Worm (Caenorhabditis elegans): ENCODE results near the gene F41C6.6.

Gene F41C6.6

DNA sequence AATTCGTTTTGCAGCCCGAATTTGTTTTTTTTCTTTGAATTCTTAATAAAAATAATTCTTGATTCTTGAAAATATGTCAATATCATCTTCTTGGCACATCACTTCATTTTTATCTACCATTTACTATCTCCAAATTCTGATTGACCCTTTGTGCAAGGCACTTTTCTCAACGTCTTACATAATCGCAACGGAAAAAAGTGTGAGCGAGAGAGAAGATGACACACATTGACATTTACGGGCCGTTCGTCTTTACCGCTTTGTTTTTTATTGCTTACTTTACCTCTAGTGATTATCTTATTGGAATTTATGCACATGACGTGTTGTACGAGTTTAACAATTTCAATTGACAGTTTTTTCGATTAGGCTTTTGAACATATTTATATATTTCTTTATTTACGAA, 33.1 kb downstream of the F41C6.6 start:
- TF ChIP-seq Y55F3AM.14 (GFP tag; optimal IDR thresholded peaks at IDR 0.05) (no peak), ztf-11 (tag; optimal IDR thresholded peaks at IDR 0.05) (no peak), peb-1 (tag; optimal IDR thresholded peaks at IDR 0.05) (no peak), ztf-4 (tag; optimal IDR thresholded peaks at IDR 0.05) (no peak), gmeb-1 (tag; optimal IDR thresholded peaks at IDR 0.05) (no peak), lin-39 (tag; optimal IDR thresholded peaks at IDR 0.05) (no peak), alr-1 (tag; optimal IDR thresholded peaks at IDR 0.05) (no peak), R02D3.7 (tag; optimal IDR thresholded peaks at IDR 0.05) (no peak), nhr-11 (tag; optimal IDR thresholded peaks at IDR 0.05) (no peak), nhr-237 (tag; optimal IDR thresholded peaks at IDR 0.05) (no peak), egl-27 (tag; optimal IDR thresholded peaks at IDR 0.05) (no peak), dmd-4 (tag; optimal IDR thresholded peaks at IDR 0.05) (no peak), blmp-1 (tag; optimal IDR thresholded peaks at IDR 0.05; ENCODE audit: insufficient read depth) (no peak)

DNA sequence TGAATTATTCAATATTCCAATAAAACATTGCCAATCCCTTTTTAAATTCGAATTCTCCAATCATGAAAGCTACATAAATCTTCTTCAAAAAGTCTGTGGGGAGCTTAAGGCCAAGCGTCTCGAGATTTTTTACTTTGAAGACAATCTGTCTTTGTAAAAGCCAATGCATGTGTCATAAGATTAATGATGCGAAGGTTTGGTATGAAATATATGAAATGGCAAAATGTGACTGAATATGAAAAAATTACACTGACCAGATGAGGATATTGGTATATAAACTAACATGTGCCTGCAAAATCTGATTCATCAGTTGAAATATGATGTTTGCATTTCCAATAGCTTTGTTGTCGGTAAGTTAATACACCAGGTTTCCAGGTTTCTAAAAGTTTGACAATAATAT, 35.8 kb downstream of the F41C6.6 start, which contains the start of gene C53B7.2:
Gene C53B7.2, plus strand, starts transcription at position 301 of the 400 bp plus-strand sequence.
- TF ChIP-seq sma-3 (GFP tag; optimal IDR thresholded peaks at IDR 0.05) (no peak), mab-5 (tag; optimal IDR thresholded peaks at IDR 0.05) (peak; percentile 72)

DNA sequence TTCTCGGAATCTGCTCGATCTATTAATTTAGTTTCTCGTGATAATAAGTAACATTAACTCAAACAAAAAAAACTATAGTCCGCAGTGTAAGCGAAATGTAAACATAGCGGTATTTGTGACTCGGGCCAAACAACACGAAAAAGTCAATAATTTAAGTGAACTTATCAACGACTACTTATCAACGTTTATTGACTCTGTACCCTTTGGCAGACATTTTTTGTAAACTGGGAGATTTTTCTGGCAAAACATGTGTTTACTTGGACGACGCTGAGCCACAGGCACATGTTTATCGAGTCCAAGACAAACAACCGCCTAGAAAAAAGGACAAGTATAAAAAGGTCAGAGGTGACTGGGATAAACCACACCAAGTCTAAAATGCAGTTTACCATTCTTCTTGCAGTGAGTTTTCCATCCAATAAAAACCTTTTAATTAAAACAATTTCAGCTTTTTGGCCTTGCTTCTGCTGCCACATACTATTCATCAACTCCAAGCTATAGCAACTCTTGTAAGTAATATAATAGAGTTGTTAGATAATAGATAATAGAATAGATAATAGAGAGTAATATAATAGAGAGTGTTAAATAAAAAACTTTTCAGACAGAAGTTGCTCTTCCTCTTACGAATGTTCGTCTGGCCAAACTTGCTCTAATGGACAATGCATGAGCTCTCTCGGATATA, 37.2 kb downstream of the F41C6.6 start, which contains the start of gene C53B7.3:
Gene C53B7.3, plus strand, starts transcription at position 362 of the 679 bp plus-strand sequence.
- TF ChIP-seq alr-1 (tag; optimal IDR thresholded peaks at IDR 0.05): no peak
- TF ChIP-seq F13H6.1 (tag; optimal IDR thresholded peaks at IDR 0.05): peak; percentile 34
- TF ChIP-seq fos-1 (tag; optimal IDR thresholded peaks at IDR 0.05): no peak

DNA sequence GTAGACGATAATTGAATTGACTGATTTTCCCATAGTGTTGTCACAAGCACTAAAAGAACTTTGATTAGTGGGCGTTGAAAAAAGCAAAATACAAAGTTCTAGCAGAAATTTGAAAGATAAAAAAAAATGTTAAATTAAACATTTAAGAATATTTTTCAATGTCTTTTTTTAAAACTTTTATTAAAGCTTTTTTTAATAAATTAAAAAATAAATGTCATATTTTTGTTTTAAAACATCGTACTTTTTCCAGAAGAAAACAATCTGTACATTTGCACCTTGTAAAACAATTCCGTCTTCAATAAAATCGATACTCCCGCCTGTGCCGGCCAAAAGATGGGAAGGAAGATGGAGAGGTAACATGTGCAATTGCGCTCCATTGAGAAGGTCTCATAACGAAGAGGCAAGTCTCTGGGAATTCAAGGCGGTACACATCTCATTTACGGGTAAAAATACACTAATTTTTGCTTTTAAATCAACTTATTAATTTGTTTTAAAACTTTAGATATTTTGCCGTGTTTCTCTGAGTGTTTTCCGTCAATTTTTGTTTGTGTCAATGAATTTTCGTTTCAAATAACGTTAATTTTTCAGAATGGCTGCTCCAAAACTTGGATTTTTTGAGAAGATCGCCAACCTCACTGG, 40.9 kb downstream of the F41C6.6 start, which contains the start of the genes glr-6 and asg-2:
Gene glr-6, minus strand, starts transcription at position 51 of the 639 bp plus-strand sequence.
Gene asg-2, plus strand, starts transcription at position 589 of the 639 bp plus-strand sequence.
- peak; percentile 36 to 90 for TF ChIP-seq lsy-2 (tag; optimal IDR thresholded peaks at IDR 0.05)
- no peak for TF ChIP-seq elt-1 (tag; optimal IDR thresholded peaks at IDR 0.05)
- TF ChIP-seq egl-27 (tag; optimal IDR thresholded peaks at IDR 0.05): peak; percentile 15
- peak; percentile 26 for TF ChIP-seq ceh-82 (tag; optimal IDR thresholded peaks at IDR 0.05)
- no peak for TF ChIP-seq unc-39 (tag; optimal IDR thresholded peaks at IDR 0.05)
- TF ChIP-seq nhr-10 (tag; optimal IDR thresholded peaks at IDR 0.05): no peak
- peak; percentile 83 for TF ChIP-seq sma-9 (GFP tag; optimal IDR thresholded peaks at IDR 0.05)
- TF ChIP-seq sma-9 (tag; optimal IDR thresholded peaks at IDR 0.05): no peak
- peak; percentile 84 for TF ChIP-seq sma-3 (GFP tag; optimal IDR thresholded peaks at IDR 0.05)
- TF ChIP-seq nhr-237 (tag; optimal IDR thresholded peaks at IDR 0.05): no peak
- no peak for TF ChIP-seq nhr-12 (tag; optimal IDR thresholded peaks at IDR 0.05)
- peak; percentile 84 for TF ChIP-seq sem-4 (tag; optimal IDR thresholded peaks at IDR 0.05)
- peak; percentile 96 for TF ChIP-seq unc-55 (GFP tag; optimal IDR thresholded peaks at IDR 0.05)
- peak; percentile 90 for TF ChIP-seq crh-2 (tag; optimal IDR thresholded peaks at IDR 0.05)
- no peak for TF ChIP-seq dmd-4 (tag; optimal IDR thresholded peaks at IDR 0.05)
- no peak for TF ChIP-seq lin-39 (tag; optimal IDR thresholded peaks at IDR 0.05)
- peak; percentile 74 for TF ChIP-seq nhr-6 (tag; optimal IDR thresholded peaks at IDR 0.05)
- peak; percentile 82 for TF ChIP-seq gmeb-1 (tag; optimal IDR thresholded peaks at IDR 0.05)
- TF ChIP-seq lin-11 (tag; optimal IDR thresholded peaks at IDR 0.05): peak; percentile 14
- peak; percentile 64 for TF ChIP-seq F13H6.1 (tag; optimal IDR thresholded peaks at IDR 0.05)
- TF ChIP-seq C34F6.9 (tag; optimal IDR thresholded peaks at IDR 0.05): peak; percentile 91
- TF ChIP-seq mbf-1 (tag; optimal IDR thresholded peaks at IDR 0.05): no peak
- no peak for TF ChIP-seq nhr-23 (tag; optimal IDR thresholded peaks at IDR 0.05)
- TF ChIP-seq blmp-1 (tag; optimal IDR thresholded peaks at IDR 0.05; ENCODE audit: insufficient read depth): peak; percentile 13
- TF ChIP-seq nhr-77 (tag; optimal IDR thresholded peaks at IDR 0.05): peak; percentile 21
- TF ChIP-seq nhr-25 (tag; optimal IDR thresholded peaks at IDR 0.05): peak; percentile 83
- TF ChIP-seq peb-1 (tag; optimal IDR thresholded peaks at IDR 0.05): no peak
- TF ChIP-seq aly-2 (tag; optimal IDR thresholded peaks at IDR 0.05): no peak
- TF ChIP-seq alr-1 (tag; optimal IDR thresholded peaks at IDR 0.05): no peak
- peak; percentile 90 for TF ChIP-seq lin-13 (GFP tag; optimal IDR thresholded peaks at IDR 0.05)
- peak; percentile 24 for TF ChIP-seq R02D3.7 (tag; optimal IDR thresholded peaks at IDR 0.05)
- TF ChIP-seq mdl-1 (tag; optimal IDR thresholded peaks at IDR 0.05): no peak
- TF ChIP-seq nhr-21 (tag; optimal IDR thresholded peaks at IDR 0.05): peak; percentile 81
- no peak for TF ChIP-seq ZK546.5 (tag; optimal IDR thresholded peaks at IDR 0.05)
- TF ChIP-seq skn-1 (tag; optimal IDR thresholded peaks at IDR 0.05): peak; percentile 66
- no peak for TF ChIP-seq nhr-11 (tag; optimal IDR thresholded peaks at IDR 0.05)
- peak; percentile 63 for TF ChIP-seq snpc-4 (tag; optimal IDR thresholded peaks at IDR 0.05)
- TF ChIP-seq unc-62 (GFP tag; optimal IDR thresholded peaks at IDR 0.05): no peak
- TF ChIP-seq fos-1 (tag; optimal IDR thresholded peaks at IDR 0.05): peak; percentile 82
- TF ChIP-seq ztf-1 (GFP tag; conservative IDR thresholded peaks at IDR 0.05): no peak
- TF ChIP-seq ceh-16 (tag; optimal IDR thresholded peaks at IDR 0.05): peak; percentile 35
